Fruit fly (Drosophila melanogaster) whole organism, prepupa: ENCODE results near the gene RpL37-1.

Experiments
- Blimp-1 ChIP-seq: fragments of 200-800 bp; sonication (Bioruptor generic); optimal IDR thresholded peaks from 3 replicates; lab custom pipeline; 2017; ENCODE audit warnings: missing biosample characterization, missing genetic modification characterization, mild to moderate bottlenecking, moderate library complexity, missing genetic modification reagents
- CG10631 ChIP-seq: fragments of 200-800 bp; sonication (Bioruptor generic); optimal IDR thresholded peaks from 2 replicates; lab custom pipeline; 2016; ENCODE audit warnings: missing biosample characterization, missing genetic modification characterization
- CG11294 ChIP-seq: fragments of 200-800 bp; sonication (Bioruptor generic); IDR thresholded peaks from 2 replicates; pipeline ENCODE4 v1.3.6; 2022; ENCODE audit warnings: missing biosample characterization, missing genetic modification characterization
- CG11762 ChIP-seq: fragments of 200-800 bp; sonication (Bioruptor generic); optimal IDR thresholded peaks from 3 replicates; lab custom pipeline; 2016; ENCODE audit warnings: missing biosample characterization, missing genetic modification characterization; ENCODE audit not compliant: insufficient read depth
- CG11902 ChIP-seq: fragments of 200-800 bp; sonication (Bioruptor generic); optimal IDR thresholded peaks from 3 replicates; lab custom pipeline; 2016; ENCODE audit warnings: missing biosample characterization, missing genetic modification characterization
- CG15336 ChIP-seq: fragments of 200-800 bp; sonication (Bioruptor generic); IDR thresholded peaks from 2 replicates; pipeline ENCODE4 v1.3.6; 2022; ENCODE audit warnings: missing biosample characterization, missing genetic modification characterization
- CG1621 ChIP-seq: fragments of 200-800 bp; sonication (Bioruptor generic); optimal IDR thresholded peaks from 3 replicates; lab custom pipeline; 2018; ENCODE audit warnings: missing biosample characterization, mild to moderate bottlenecking, missing genetic modification characterization
- CG16779 ChIP-seq: fragments of 200-800 bp; sonication (Bioruptor generic); optimal IDR thresholded peaks from 3 replicates; lab custom pipeline; 2017; ENCODE audit warnings: missing biosample characterization, mild to moderate bottlenecking, missing genetic modification characterization
- CG3032 ChIP-seq: fragments of 200-800 bp; optimal IDR thresholded peaks from 2 replicates; lab custom pipeline; 2019; ENCODE audit warnings: missing biosample characterization, mild to moderate bottlenecking, missing genetic modification characterization, moderate library complexity
- CG31627 ChIP-seq: fragments of 200-800 bp; sonication (Bioruptor generic); optimal IDR thresholded peaks from 3 replicates; lab custom pipeline; 2016; ENCODE audit warnings: missing biosample characterization, missing genetic modification characterization
- CG32006 ChIP-seq: fragments of 200-800 bp; sonication (Bioruptor generic); optimal IDR thresholded peaks from 3 replicates; lab custom pipeline; 2017; ENCODE audit warnings: missing biosample characterization, mild to moderate bottlenecking, missing genetic modification characterization
- CG34406 ChIP-seq: fragments of 200-800 bp; sonication (Bioruptor generic); optimal IDR thresholded peaks from 3 replicates; lab custom pipeline; 2016; ENCODE audit warnings: missing biosample characterization, missing genetic modification characterization
- CG4318 ChIP-seq: fragments of 200-800 bp; sonication (Bioruptor generic); optimal IDR thresholded peaks from 3 replicates; lab custom pipeline; 2017; ENCODE audit warnings: missing biosample characterization, mild to moderate bottlenecking, missing genetic modification characterization
- CG6163 ChIP-seq: fragments of 200-800 bp; sonication (Bioruptor generic); IDR thresholded peaks from 3 replicates; pipeline ENCODE4 v1.3.6; 2022; ENCODE audit warnings: missing biosample characterization, missing genetic modification characterization
- CG6276 ChIP-seq: fragments of 200-800 bp; sonication (Bioruptor generic); optimal IDR thresholded peaks from 2 replicates; lab custom pipeline; 2017; ENCODE audit warnings: missing biosample characterization, mild to moderate bottlenecking, missing genetic modification characterization
- CG6808 ChIP-seq: fragments of 200-800 bp; sonication (Bioruptor generic); optimal IDR thresholded peaks from 3 replicates; lab custom pipeline; 2017; ENCODE audit warnings: missing biosample characterization, missing genetic modification characterization, mild to moderate bottlenecking, moderate library complexity, missing genetic modification reagents
- CG8119 ChIP-seq: fragments of 200-800 bp; sonication (Bioruptor generic); IDR thresholded peaks from 3 replicates; pipeline ENCODE4 v1.3.6; 2022; ENCODE audit warnings: missing biosample characterization, missing genetic modification characterization
- CG8319 ChIP-seq: fragments of 200-800 bp; sonication (Bioruptor generic); optimal IDR thresholded peaks from 3 replicates; lab custom pipeline; 2016; ENCODE audit warnings: missing biosample characterization, missing genetic modification characterization
- CG8632 ChIP-seq: fragments of 200-800 bp; sonication (Bioruptor generic); optimal IDR thresholded peaks from 3 replicates; lab custom pipeline; 2016; ENCODE audit warnings: missing biosample characterization, missing genetic modification characterization
- Eip75B ChIP-seq: fragments of 200-800 bp; sonication (Bioruptor generic); optimal IDR thresholded peaks from 3 replicates; lab custom pipeline; 2016; ENCODE audit warnings: missing biosample characterization, missing genetic modification characterization
- Eip78C ChIP-seq: fragments of 200-800 bp; sonication (Bioruptor generic); peaks from one replicate; lab custom pipeline; 2016; ENCODE audit warnings: missing biosample characterization, missing genetic modification characterization
- Ets21C ChIP-seq: fragments of 200-800 bp; sonication (Bioruptor generic); optimal IDR thresholded peaks from 3 replicates; lab custom pipeline; 2016; ENCODE audit warnings: missing biosample characterization, missing genetic modification characterization
- Ets96B ChIP-seq: fragments of 200-800 bp; optimal IDR thresholded peaks from 2 replicates; lab custom pipeline; 2019; ENCODE audit warnings: missing biosample characterization, mild to moderate bottlenecking, missing genetic modification characterization, moderate library complexity
- Gug ChIP-seq: fragments of 200-800 bp; sonication (Bioruptor generic); IDR thresholded peaks from 2 replicates; pipeline ENCODE4 v1.3.6; 2022; ENCODE audit warnings: missing biosample characterization, missing genetic modification characterization
- Hr38 ChIP-seq: sonication (Bioruptor generic); optimal IDR thresholded peaks from 2 replicates; lab custom pipeline; 2016; ENCODE audit warnings: missing biosample characterization, missing genetic modification characterization
- Hr39 ChIP-seq: fragments of 200-800 bp; sonication (Bioruptor generic); optimal IDR thresholded peaks from 2 replicates; lab custom pipeline; 2016; ENCODE audit warnings: missing biosample characterization, missing genetic modification characterization
- Hr4 ChIP-seq: fragments of 200-800 bp; sonication (Bioruptor generic); optimal IDR thresholded peaks from 3 replicates; lab custom pipeline; 2016; ENCODE audit warnings: missing biosample characterization, missing genetic modification characterization
- Lpt ChIP-seq: fragments of 200-800 bp; sonication (Bioruptor generic); optimal IDR thresholded peaks from 3 replicates; lab custom pipeline; 2016; ENCODE audit warnings: missing biosample characterization, missing genetic modification characterization
- Met ChIP-seq: fragments of 200-800 bp; sonication (Bioruptor generic); optimal IDR thresholded peaks from 3 replicates; lab custom pipeline; 2016; ENCODE audit warnings: missing biosample characterization, missing genetic modification characterization
- OdsH ChIP-seq: fragments of 200-800 bp; sonication (Bioruptor generic); optimal IDR thresholded peaks from 3 replicates; lab custom pipeline; 2016; ENCODE audit warnings: missing biosample characterization, missing genetic modification characterization
- Smox ChIP-seq: fragments of 200-800 bp; sonication (Bioruptor generic); optimal IDR thresholded peaks from 3 replicates; lab custom pipeline; 2016; ENCODE audit warnings: missing biosample characterization, missing genetic modification characterization
- Sox102F ChIP-seq: fragments of 200-800 bp; sonication (Bioruptor generic); optimal IDR thresholded peaks from 2 replicates; lab custom pipeline; 2016; ENCODE audit warnings: missing biosample characterization, mild to moderate bottlenecking, missing genetic modification characterization
- Sox14 ChIP-seq: fragments of 200-800 bp; sonication (Bioruptor generic); optimal IDR thresholded peaks from 3 replicates; lab custom pipeline; 2016; ENCODE audit warnings: missing biosample characterization, missing genetic modification characterization
- Sox15 ChIP-seq: fragments of 200-800 bp; sonication (Bioruptor generic); optimal IDR thresholded peaks from 3 replicates; lab custom pipeline; 2016; ENCODE audit warnings: missing biosample characterization, missing genetic modification characterization
- achi ChIP-seq: fragments of 200-800 bp; sonication (Bioruptor generic); optimal IDR thresholded peaks from 3 replicates; lab custom pipeline; 2016; ENCODE audit warnings: missing biosample characterization, missing genetic modification characterization
- acj6 ChIP-seq: fragments of 200-800 bp; sonication (Bioruptor generic); optimal IDR thresholded peaks from 3 replicates; lab custom pipeline; 2016; ENCODE audit warnings: missing biosample characterization, missing genetic modification characterization
- cyc ChIP-seq: fragments of 200-800 bp; sonication (Bioruptor generic); optimal IDR thresholded peaks from 3 replicates; lab custom pipeline; 2016; ENCODE audit warnings: missing biosample characterization, missing genetic modification characterization
- dac ChIP-seq: fragments of 200-800 bp; sonication (Bioruptor generic); optimal IDR thresholded peaks from 2 replicates; lab custom pipeline; 2017; ENCODE audit warnings: missing biosample characterization, mild to moderate bottlenecking, missing genetic modification characterization
- dsx ChIP-seq: fragments of 200-800 bp; optimal IDR thresholded peaks from 3 replicates; lab custom pipeline; 2019; ENCODE audit warnings: missing biosample characterization, mild to moderate bottlenecking, missing genetic modification characterization, moderate library complexity; ENCODE audit not compliant: poor library complexity, severe bottlenecking
- eg ChIP-seq: fragments of 200-800 bp; sonication (Bioruptor generic); IDR thresholded peaks from 3 replicates; pipeline ENCODE4 v1.3.6; 2022; ENCODE audit warnings: missing biosample characterization, missing genetic modification characterization
- esn ChIP-seq: fragments of 200-800 bp; sonication (Bioruptor generic); optimal IDR thresholded peaks from 2 replicates; lab custom pipeline; 2016; ENCODE audit warnings: missing biosample characterization, mild to moderate bottlenecking, missing genetic modification characterization, moderate library complexity
- fd59A ChIP-seq: fragments of 200-800 bp; sonication (Bioruptor generic); optimal IDR thresholded peaks from 2 replicates; lab custom pipeline; 2017; ENCODE audit warnings: missing biosample characterization, mild to moderate bottlenecking, missing genetic modification characterization, missing genetic modification reagents
- fd85E ChIP-seq: fragments of 200-800 bp; sonication (Bioruptor generic); optimal IDR thresholded peaks from 3 replicates; lab custom pipeline; 2016; ENCODE audit warnings: missing biosample characterization, missing genetic modification characterization
- fkh ChIP-seq: fragments of 200-800 bp; sonication (Bioruptor generic); optimal IDR thresholded peaks from 3 replicates; lab custom pipeline; 2017; ENCODE audit warnings: missing biosample characterization, mild to moderate bottlenecking, missing genetic modification characterization, moderate library complexity
- net ChIP-seq: fragments of 200-800 bp; sonication (Bioruptor generic); optimal IDR thresholded peaks from 3 replicates; lab custom pipeline; 2016; ENCODE audit warnings: missing biosample characterization, missing genetic modification characterization
- pdm3 ChIP-seq: fragments of 200-800 bp; sonication (Bioruptor generic); optimal IDR thresholded peaks from 3 replicates; lab custom pipeline; 2016; ENCODE audit warnings: missing biosample characterization, missing genetic modification characterization
- salr ChIP-seq, 2 experiments: fragments of 200-800 bp; sonication (Bioruptor generic); optimal IDR thresholded peaks; 3 replicates each; lab custom pipeline; 2016 to 2018; ENCODE audit warnings: missing biosample characterization in 2 of 2, missing genetic modification characterization in 2 of 2, mild to moderate bottlenecking in 1 of 2
- spab ChIP-seq: fragments of 200-800 bp; sonication (Bioruptor generic); optimal IDR thresholded peaks from 2 replicates; lab custom pipeline; 2017; ENCODE audit warnings: missing biosample characterization, mild to moderate bottlenecking, missing genetic modification characterization, missing genetic modification reagents
- ss ChIP-seq, 2 experiments: fragments of 200-800 bp; sonication (Bioruptor generic); optimal IDR thresholded peaks; 2 replicates in 1 of 2; 3 replicates in 1 of 2; lab custom pipeline; 2017 to 2018; ENCODE audit warnings: mild to moderate bottlenecking in 2 of 2, missing biosample characterization in 2 of 2, missing genetic modification characterization in 2 of 2, moderate library complexity in 1 of 2
- svp ChIP-seq: fragments of 200-800 bp; sonication (Bioruptor generic); peaks from one replicate; lab custom pipeline; 2016; ENCODE audit warnings: missing biosample characterization, missing genetic modification characterization

Gene RpL37-1

DNA sequence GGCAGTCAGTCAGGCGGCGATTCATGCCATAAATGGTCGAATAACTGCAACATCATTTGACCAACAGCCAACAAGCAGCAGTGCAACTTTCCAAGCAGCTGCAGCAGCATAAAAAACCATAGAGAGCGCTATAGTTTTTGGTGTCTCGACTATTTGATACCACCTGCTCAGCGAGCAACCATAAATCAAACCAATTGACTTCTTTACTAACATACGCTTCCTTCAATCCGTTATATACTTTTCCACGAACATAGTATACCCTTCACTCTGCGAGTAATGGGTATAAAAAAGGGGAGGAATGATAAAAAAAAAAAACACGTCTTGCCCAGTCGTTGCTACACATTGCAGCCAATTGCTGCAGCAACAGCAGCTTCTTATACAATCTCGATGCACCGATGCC is 12.9 kb upstream of the RpL37-1 start (continued):
- TF ChIP-seq pdm3 (GFP tag; lab: Kevin White, UChicago) (peak; percentile 21), Sox14 (no peak), CG6163 (GFP tag; lab: Robert Waterston, UW) (peak; percentile 70), CG8119 (GFP tag; lab: Robert Waterston, UW) (peak; percentile 48; the same call in 1 of the 3 replicates)

DNA sequence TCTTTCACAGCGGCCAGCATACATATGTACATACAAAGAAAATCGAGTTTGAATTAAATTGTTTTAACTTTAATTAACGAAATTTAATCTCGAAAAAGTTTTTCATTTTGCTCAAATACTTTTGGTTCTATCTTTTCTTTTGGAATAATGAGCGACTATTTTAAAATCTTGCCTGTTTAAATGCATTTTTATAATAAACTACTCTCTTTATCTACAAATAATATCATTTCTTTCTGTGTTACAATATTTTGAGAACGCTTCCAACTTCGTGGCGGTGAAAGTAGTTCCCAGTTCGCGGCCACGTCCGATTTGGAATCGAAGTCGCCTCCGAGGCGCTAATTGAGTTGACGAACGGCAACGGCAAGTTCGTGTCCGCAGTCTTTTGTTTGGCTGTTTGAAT is 11.1 kb upstream of the RpL37-1 start:
- TF ChIP-seq CG6163 (GFP tag; lab: Robert Waterston, UW): no peak
- no peak for TF ChIP-seq fd59A (GFP tag; lab: Kevin White, UChicago)
- no peak for TF ChIP-seq CG8319
- no peak for TF ChIP-seq Lpt (GFP tag; lab: Kevin White, UChicago)
- TF ChIP-seq Eip78C (GFP tag; lab: Kevin White, UChicago): peak; percentile 64
- no peak for TF ChIP-seq Sox15 (GFP tag; lab: Kevin White, UChicago)
- peak; percentile 52 for TF ChIP-seq Blimp-1 (GFP tag; lab: Kevin White, UChicago)
- TF ChIP-seq salr (GFP tag; optimal IDR thresholded peaks at IDR 0.05; lab: Kevin White, UChicago): no peak
- no peak for TF ChIP-seq CG16779
- no peak for TF ChIP-seq CG34406
- no peak for TF ChIP-seq CG11294
- TF ChIP-seq achi (GFP tag; lab: Kevin White, UChicago): no peak
- TF ChIP-seq CG15336: no peak
- no peak for TF ChIP-seq Ets21C (GFP tag; lab: Kevin White, UChicago)
- TF ChIP-seq Sox102F (GFP tag; lab: Kevin White, UChicago): no peak
- no peak for TF ChIP-seq ss (GFP tag; optimal IDR thresholded peaks at IDR 0.05; lab: Kevin White, UChicago)
- TF ChIP-seq CG4318 (GFP tag; lab: Kevin White, UChicago): no peak
- no peak for TF ChIP-seq Hr38 (GFP tag; lab: Kevin White, UChicago)
- TF ChIP-seq Hr4 (GFP tag; lab: Kevin White, UChicago): no peak
- TF ChIP-seq fd85E (GFP tag; lab: Kevin White, UChicago): no peak
- no peak for TF ChIP-seq CG31627 (GFP tag; lab: Kevin White, UChicago)
- TF ChIP-seq CG8632 (GFP tag; lab: Kevin White, UChicago): no peak
- no peak for TF ChIP-seq cyc (GFP tag; lab: Kevin White, UChicago)
- peak; percentile 64 for TF ChIP-seq svp (GFP tag; lab: Kevin White, UChicago)
- TF ChIP-seq Met: peak; percentile 15
- TF ChIP-seq Ets96B (tag; lab: Kevin White, UChicago): no peak
- no peak for TF ChIP-seq Smox
- no peak for TF ChIP-seq eg (GFP tag; lab: Robert Waterston, UW)
- no peak for TF ChIP-seq CG6276 (GFP tag; lab: Kevin White, UChicago)
- no peak for TF ChIP-seq net (GFP tag; lab: Kevin White, UChicago)
- TF ChIP-seq spab (GFP tag; lab: Kevin White, UChicago): no peak
- TF ChIP-seq pdm3 (GFP tag; lab: Kevin White, UChicago): no peak
- no peak for TF ChIP-seq CG8119 (GFP tag; lab: Robert Waterston, UW)
- no peak for TF ChIP-seq CG11762 (GFP tag; lab: Kevin White, UChicago)
- TF ChIP-seq CG32006: peak; percentile 18
- TF ChIP-seq Gug: no peak
- no peak for TF ChIP-seq fkh
- no peak for TF ChIP-seq CG11902 (GFP tag; lab: Kevin White, UChicago)
- TF ChIP-seq Eip75B (GFP tag; lab: Kevin White, UChicago): no peak
- no peak for TF ChIP-seq dac (GFP tag; lab: Kevin White, UChicago)
- no peak for TF ChIP-seq Sox14
- no peak for TF ChIP-seq CG10631 (GFP tag; lab: Kevin White, UChicago)
- TF ChIP-seq CG3032: no peak
- TF ChIP-seq acj6 (GFP tag; lab: Kevin White, UChicago): no peak
- TF ChIP-seq OdsH (GFP tag; lab: Kevin White, UChicago): no peak
- peak; percentile 25 for TF ChIP-seq esn (GFP tag; lab: Kevin White, UChicago)
- TF ChIP-seq CG6808: no peak
- TF ChIP-seq dsx (GFP tag; lab: Kevin White, UChicago): no peak
- TF ChIP-seq CG1621: no peak
- TF ChIP-seq Hr39 (GFP tag; lab: Kevin White, UChicago): peak; percentile 11
